Worm (Caenorhabditis elegans) whole organism, young adult: ENCODE results near the gene R07G3.7.

Experiments
- C06A6.2 ChIP-seq: fragments of 200-800 bp; sonication (Bioruptor generic); conservative IDR thresholded peaks from 2 replicates; pipeline ENCODE4 v1.3.6; 2022; ENCODE audit warnings: missing genetic modification characterization, missing compliant biosample characterization
- C17E4.6 ChIP-seq: fragments of 200-800 bp; sonication (Bioruptor generic); IDR thresholded peaks from 2 replicates; pipeline ENCODE4 v1.3.6; 2022; ENCODE audit warnings: missing genetic modification reagents, missing genetic modification characterization, missing compliant biosample characterization
- F23B12.7 ChIP-seq: sonication (generic microtip); optimal IDR thresholded peaks from 2 replicates; lab custom pipeline; 2017; ENCODE audit warnings: missing genetic modification characterization, mild to moderate bottlenecking, missing compliant biosample characterization, antibody characterized with exemption, moderate library complexity; ENCODE audit not compliant: insufficient read depth
- F52B5.7 ChIP-seq: sonication (generic microtip); optimal IDR thresholded peaks from 2 replicates; lab custom pipeline; 2016; ENCODE audit warnings: mild to moderate bottlenecking, missing genetic modification characterization, missing compliant biosample characterization
- F57C9.4 ChIP-seq: sonication (generic microtip); optimal IDR thresholded peaks from 2 replicates; lab custom pipeline; 2017; ENCODE audit warnings: mild to moderate bottlenecking, missing genetic modification characterization, missing compliant biosample characterization
- Y79H2A.3 ChIP-seq: fragments of 200-800 bp; sonication (Bioruptor generic); conservative IDR thresholded peaks from 2 replicates; pipeline ENCODE4 v1.3.6; 2022; ENCODE audit warnings: missing genetic modification reagents, missing genetic modification characterization, missing compliant biosample characterization
- akir-1 ChIP-seq: fragments of 200-800 bp; sonication (Bioruptor generic); optimal IDR thresholded peaks from 2 replicates; lab custom pipeline; 2018; ENCODE audit warnings: mild to moderate bottlenecking, missing genetic modification characterization, moderate library complexity, missing compliant biosample characterization
- aptf-2 ChIP-seq: fragments of 200-800 bp; sonication (Bioruptor generic); conservative IDR thresholded peaks from 2 replicates; pipeline ENCODE4 v1.3.6; 2022; ENCODE audit warnings: missing genetic modification reagents, missing genetic modification characterization, missing compliant biosample characterization
- aptf-3 ChIP-seq: fragments of 200-800 bp; sonication (Bioruptor generic); IDR thresholded peaks from 2 replicates; pipeline ENCODE4 v1.3.6; 2022; ENCODE audit warnings: missing genetic modification characterization, missing compliant biosample characterization
- atf-7 ChIP-seq: sonication (generic microtip); optimal IDR thresholded peaks from 2 replicates; lab custom pipeline; 2017; ENCODE audit warnings: mild to moderate bottlenecking, missing genetic modification characterization, missing compliant biosample characterization
- cebp-1 ChIP-seq, 2 experiments: fragments of 200-800 bp in 1 of 2; sonication (Bioruptor generic) in 1 of 2; sonication (generic microtip) in 1 of 2; IDR thresholded peaks in 1 of 2; optimal IDR thresholded peaks in 1 of 2; 2 replicates each; pipeline versions ENCODE4 v1.3.6 to Lab custom; 2017 to 2022; ENCODE audit warnings: missing compliant biosample characterization in 2 of 2, missing genetic modification characterization in 2 of 2, mild to moderate bottlenecking in 1 of 2, missing genetic modification reagents in 1 of 2, moderate library complexity in 1 of 2
- ceh-100 ChIP-seq: fragments of 200-800 bp; sonication (Bioruptor generic); IDR thresholded peaks from 2 replicates; pipeline ENCODE4 v1.3.6; 2022; ENCODE audit warnings: missing genetic modification reagents, missing genetic modification characterization, missing compliant biosample characterization
- ceh-79 ChIP-seq: sonication (generic microtip); optimal IDR thresholded peaks from 2 replicates; lab custom pipeline; 2017; ENCODE audit warnings: mild to moderate bottlenecking, missing genetic modification characterization, missing compliant biosample characterization
- efl-1 ChIP-seq: fragments of 150-350 bp; optimal IDR thresholded peaks from 2 replicates; lab custom pipeline; 2014; ENCODE audit warnings: missing biosample characterization, missing genetic modification reagents, missing genetic modification characterization
- ekl-4 ChIP-seq: fragments of 200-800 bp; sonication (Bioruptor generic); IDR thresholded peaks from 2 replicates; pipeline ENCODE4 v1.3.6; 2022; ENCODE audit warnings: missing genetic modification reagents, missing genetic modification characterization, missing compliant biosample characterization
- hmg-1.2 ChIP-seq: fragments of 200-800 bp; sonication (Bioruptor generic); IDR thresholded peaks from 2 replicates; pipeline ENCODE4 v1.3.6; 2022; ENCODE audit warnings: missing genetic modification reagents, missing genetic modification characterization, missing compliant biosample characterization
- hrde-1 ChIP-seq: sonication (generic microtip); optimal IDR thresholded peaks from 2 replicates; lab custom pipeline; 2016; ENCODE audit warnings: missing genetic modification characterization, mild to moderate bottlenecking, missing compliant biosample characterization, moderate library complexity, missing genotype, missing genetic modification reagents, borderline replicate concordance
- lin-26 ChIP-seq: fragments of 200-800 bp; sonication (Bioruptor generic); IDR thresholded peaks from 2 replicates; pipeline ENCODE4 v1.3.6; 2022; ENCODE audit warnings: missing genetic modification reagents, missing genetic modification characterization, missing compliant biosample characterization
- lin-35 ChIP-seq, 3 experiments: fragments of 150-350 bp in 2 of 3; sonication (generic microtip) in 1 of 3; optimal IDR thresholded peaks; 2 replicates each; lab custom pipeline; 2014 to 2018; ENCODE audit warnings: missing biosample characterization in 3 of 3, missing genetic modification characterization in 3 of 3, missing genetic modification reagents in 3 of 3
- lin-54 ChIP-seq: fragments of 200-800 bp; sonication (Bioruptor generic); optimal IDR thresholded peaks from 2 replicates; lab custom pipeline; 2018; ENCODE audit warnings: mild to moderate bottlenecking, missing genetic modification characterization, missing compliant biosample characterization
- madf-3 ChIP-seq: fragments of 200-800 bp; sonication (Bioruptor generic); IDR thresholded peaks from 2 replicates; pipeline ENCODE4 v1.3.6; 2022; ENCODE audit warnings: missing genetic modification reagents, missing genetic modification characterization, missing compliant biosample characterization
- madf-6 ChIP-seq: fragments of 200-800 bp; sonication (Bioruptor generic); IDR thresholded peaks from 2 replicates; pipeline ENCODE4 v1.3.6; 2022; ENCODE audit warnings: missing genetic modification reagents, missing genetic modification characterization, missing compliant biosample characterization
- madf-8 ChIP-seq: fragments of 200-800 bp; sonication (Bioruptor generic); conservative IDR thresholded peaks from 2 replicates; pipeline ENCODE4 v1.3.6; 2022; ENCODE audit warnings: missing genetic modification reagents, missing genetic modification characterization, missing compliant biosample characterization
- nhr-120 ChIP-seq: fragments of 200-800 bp; sonication (Bioruptor generic); IDR thresholded peaks from 2 replicates; pipeline ENCODE4 v1.3.6; 2022; ENCODE audit warnings: missing genetic modification characterization, missing compliant biosample characterization
- nhr-80 ChIP-seq: sonication (generic microtip); optimal IDR thresholded peaks from 2 replicates; lab custom pipeline; 2016; ENCODE audit warnings: missing genetic modification characterization, missing compliant biosample characterization
- rcor-1 ChIP-seq: fragments of 200-800 bp; sonication (Bioruptor generic); IDR thresholded peaks from 2 replicates; pipeline ENCODE4 v1.3.6; 2022; ENCODE audit warnings: missing genetic modification reagents, missing genetic modification characterization, missing compliant biosample characterization
- repo-1 ChIP-seq: sonication (generic microtip); optimal IDR thresholded peaks from 2 replicates; lab custom pipeline; 2017; ENCODE audit warnings: mild to moderate bottlenecking, missing genetic modification characterization, missing compliant biosample characterization
- rpc-1 ChIP-seq, 2 experiments: fragments of 150-350 bp in 1 of 2; sonication (generic microtip) in 1 of 2; optimal IDR thresholded peaks; 2 replicates each; lab custom pipeline; 2014 to 2018; ENCODE audit warnings: missing biosample characterization in 1 of 2, missing genetic modification characterization in 1 of 2, missing genetic modification reagents in 1 of 2, missing genotype in 1 of 2
- snpc-3.4 ChIP-seq: sonication (generic microtip); optimal IDR thresholded peaks from 2 replicates; lab custom pipeline; 2017; ENCODE audit warnings: missing genetic modification characterization, mild to moderate bottlenecking, missing compliant biosample characterization, antibody characterized with exemption, moderate library complexity, missing genotype, missing genetic modification reagents
- snpc-4 ChIP-seq, 5 experiments: fragments of 150-350 bp in 1 of 5; sonication (generic microtip) in 4 of 5; optimal IDR thresholded peaks; 2 replicates each; lab custom pipeline; 2014 to 2018; ENCODE audit warnings: missing genetic modification characterization in 5 of 5, missing biosample characterization in 3 of 5, antibody characterized with exemption in 2 of 5, mild to moderate bottlenecking in 2 of 5, missing compliant biosample characterization in 2 of 5, missing genotype in 2 of 5, moderate library complexity in 2 of 5, missing genetic modification reagents in 1 of 5
- tbp1 ChIP-seq: fragments of 200-800 bp; sonication (Bioruptor generic); optimal IDR thresholded peaks from 2 replicates; lab custom pipeline; 2018; ENCODE audit warnings: mild to moderate bottlenecking, missing genetic modification characterization, missing compliant biosample characterization
- tbx-9 ChIP-seq: sonication (generic microtip); optimal IDR thresholded peaks from 2 replicates; lab custom pipeline; 2016; ENCODE audit warnings: borderline replicate concordance, missing genetic modification characterization, inconsistent platforms, missing compliant biosample characterization
- zfh-2 ChIP-seq: fragments of 200-800 bp; sonication (Bioruptor generic); conservative IDR thresholded peaks from 2 replicates; pipeline ENCODE4 v1.3.6; 2022; ENCODE audit warnings: missing genetic modification reagents, missing genetic modification characterization, missing compliant biosample characterization
- ztf-18 ChIP-seq: sonication (generic microtip); optimal IDR thresholded peaks from 2 replicates; lab custom pipeline; 2016; ENCODE audit warnings: missing genotype, mild to moderate bottlenecking, missing genetic modification characterization, missing compliant biosample characterization
- ztf-22 ChIP-seq: fragments of 200-800 bp; sonication (Bioruptor generic); optimal IDR thresholded peaks from 2 replicates; lab custom pipeline; 2018; ENCODE audit warnings: mild to moderate bottlenecking, missing genetic modification characterization, moderate library complexity, missing compliant biosample characterization
- ztf-26 ChIP-seq: sonication (generic microtip); optimal IDR thresholded peaks from 2 replicates; lab custom pipeline; 2017; ENCODE audit warnings: missing genetic modification characterization, missing compliant biosample characterization

The R07G3.7 gene

DNA sequence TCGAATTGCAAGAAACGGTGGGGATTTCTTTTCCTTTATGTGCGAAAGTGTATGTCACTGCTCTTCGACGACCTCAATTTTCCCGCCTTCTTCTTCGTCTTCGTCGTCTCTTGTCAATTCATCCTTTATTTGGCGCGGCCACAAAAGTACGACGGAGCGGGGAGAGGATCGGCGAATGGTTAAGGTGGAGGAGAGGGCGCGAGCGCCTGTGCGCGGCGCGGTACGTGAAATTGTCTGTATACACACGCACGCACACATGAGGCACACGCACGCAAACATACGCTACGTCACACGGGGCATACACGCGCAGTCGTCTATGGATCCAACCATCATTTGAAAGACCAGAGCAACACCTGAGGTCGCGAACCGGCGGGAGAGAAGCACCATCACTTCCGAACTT lies 21.8 kb upstream of the R07G3.7 start (continued):
- TF ChIP-seq tbx-9 (tag; lab: Kevin White, UChicago): no peak
- no peak for TF ChIP-seq lin-54 (GFP tag; lab: Kevin White, UChicago)
- no peak for TF ChIP-seq rpc-1 (optimal IDR thresholded peaks at IDR 0.05; lab: Kevin White, UChicago)
- TF ChIP-seq rpc-1 (tag; optimal IDR thresholded peaks at IDR 0.05; lab: Kevin White, UChicago): no peak
- TF ChIP-seq cebp-1 (GFP tag; IDR thresholded peaks at IDR 0.05; lab: Robert Waterston, UW): no peak
- TF ChIP-seq cebp-1 (tag; optimal IDR thresholded peaks at IDR 0.05; lab: Kevin White, UChicago): peak; percentile 41
- 0 out of 2 replicates have a peak, but pooled peaks have one; percentile 41 for TF ChIP-seq madf-3 (GFP tag; lab: Robert Waterston, UW)
- no peak for TF ChIP-seq atf-7
- no peak for TF ChIP-seq snpc-3.4 (tag; lab: Kevin White, UChicago)
- TF ChIP-seq repo-1 (tag; lab: Kevin White, UChicago): no peak

ce11 chrII:7631677-7632210 lies 18.2 kb upstream of the R07G3.7 start:
- TF ChIP-seq lin-35 (GFP tag; optimal IDR thresholded peaks at IDR 0.05; lab: Kevin White, UChicago) (peak in 1 of 3 experiments; percentile 24), efl-1 (GFP tag; lab: Kevin White, UChicago) (no peak)

DNA sequence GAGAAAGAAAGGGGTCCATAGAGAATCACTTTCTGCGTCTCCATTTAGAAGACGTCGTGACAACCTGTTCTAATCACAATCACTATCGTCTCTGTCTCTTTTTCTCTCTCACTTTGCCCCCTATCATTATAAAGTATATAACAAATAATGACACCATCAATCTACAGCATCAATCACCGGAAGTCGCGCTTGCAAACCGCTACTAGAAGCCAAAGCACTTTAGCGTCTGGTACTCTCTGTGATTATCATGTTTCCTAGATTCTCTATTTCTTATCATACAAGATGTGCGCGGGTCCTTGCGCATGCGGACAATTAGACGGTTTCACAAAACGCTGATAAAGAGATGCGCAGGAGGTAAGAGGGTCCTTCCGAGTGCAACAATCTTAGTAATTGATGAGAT lies 17.6 kb upstream of the R07G3.7 start:
- no peak for TF ChIP-seq ceh-100
- TF ChIP-seq ztf-22 (GFP tag; lab: Kevin White, UChicago): no peak
- TF ChIP-seq lin-26 (GFP tag; lab: Robert Waterston, UW): peak; percentile 37; the same call in 1 of the 2 replicates
- peak; percentile 8 for TF ChIP-seq ztf-26 (tag; lab: Kevin White, UChicago)
- TF ChIP-seq madf-8 (GFP tag; lab: Robert Waterston, UW): no peak

ce11 chrII:7630052-7630451 lies 16.5 kb upstream of the R07G3.7 start:
- TF ChIP-seq C06A6.2 (GFP tag; lab: Robert Waterston, UW): no peak
- TF ChIP-seq snpc-4 (GFP tag; optimal IDR thresholded peaks at IDR 0.05; lab: Kevin White, UChicago): no peak
- TF ChIP-seq snpc-4 (tag; optimal IDR thresholded peaks at IDR 0.05; lab: Kevin White, UChicago): no peak
- TF ChIP-seq F57C9.4 (tag; lab: Kevin White, UChicago): no peak
- TF ChIP-seq akir-1 (GFP tag; lab: Kevin White, UChicago): no peak
- no peak for TF ChIP-seq madf-6 (GFP tag; lab: Robert Waterston, UW)
- TF ChIP-seq C17E4.6 (GFP tag; lab: Robert Waterston, UW): no peak
- TF ChIP-seq Y79H2A.3: no peak
- no peak for TF ChIP-seq tbp1
- no peak for TF ChIP-seq hrde-1 (tag; lab: Kevin White, UChicago)

DNA sequence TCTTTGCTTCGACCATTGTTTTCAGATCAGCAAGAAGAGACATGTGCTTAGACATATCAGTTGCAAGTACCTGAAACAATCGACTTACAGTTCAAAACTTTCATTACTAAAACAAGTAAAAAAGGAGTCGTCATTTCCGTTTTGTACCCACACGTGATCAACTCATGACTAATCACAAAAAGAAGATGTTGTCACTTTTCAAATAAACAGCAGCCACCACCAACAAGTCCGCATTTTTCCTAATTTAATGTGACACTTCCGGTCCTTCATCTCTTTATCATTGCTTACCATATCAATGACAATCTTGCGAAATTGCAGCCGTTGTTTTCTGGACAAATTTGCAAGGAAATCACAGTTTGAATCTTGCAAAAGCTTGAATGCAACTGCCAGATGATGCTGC lies 15.1 kb upstream of the R07G3.7 start:
- TF ChIP-seq cebp-1 (GFP tag; IDR thresholded peaks at IDR 0.05; lab: Robert Waterston, UW) (no peak), cebp-1 (tag; optimal IDR thresholded peaks at IDR 0.05; lab: Kevin White, UChicago) (peak; percentile 46), madf-3 (GFP tag; lab: Robert Waterston, UW) (no peak)

ce11 chrII:7624995-7625394 lies 11.5 kb upstream of the R07G3.7 start:
- TF ChIP-seq lin-35 (GFP tag; optimal IDR thresholded peaks at IDR 0.05; lab: Kevin White, UChicago): no peak
- TF ChIP-seq aptf-2 (GFP tag; lab: Robert Waterston, UW): no peak
- TF ChIP-seq repo-1 (tag; lab: Kevin White, UChicago): no peak
- TF ChIP-seq cebp-1 (GFP tag; IDR thresholded peaks at IDR 0.05; lab: Robert Waterston, UW): no peak
- TF ChIP-seq cebp-1 (tag; optimal IDR thresholded peaks at IDR 0.05; lab: Kevin White, UChicago): no peak
- no peak for TF ChIP-seq ekl-4 (GFP tag; lab: Robert Waterston, UW)
- TF ChIP-seq madf-8 (GFP tag; lab: Robert Waterston, UW): no peak
- no peak for TF ChIP-seq madf-3 (GFP tag; lab: Robert Waterston, UW)
- TF ChIP-seq nhr-80 (tag; lab: Kevin White, UChicago): no peak
- TF ChIP-seq rcor-1 (GFP tag; lab: Robert Waterston, UW): no peak
- no peak for TF ChIP-seq F52B5.7 (tag; lab: Kevin White, UChicago)
- TF ChIP-seq lin-26 (GFP tag; lab: Robert Waterston, UW): 0 out of 2 replicates have a peak, but pooled peaks have one; percentile 18
- no peak for TF ChIP-seq aptf-3 (GFP tag; lab: Robert Waterston, UW)
- TF ChIP-seq zfh-2 (GFP tag; lab: Robert Waterston, UW): peak; percentile 41; the same call in 1 of the 2 replicates
- no peak for TF ChIP-seq ceh-79
- TF ChIP-seq nhr-120 (GFP tag; lab: Robert Waterston, UW): no peak
- no peak for TF ChIP-seq ztf-18 (tag; lab: Kevin White, UChicago)
- no peak for TF ChIP-seq hmg-1.2
- TF ChIP-seq F23B12.7 (tag; lab: Kevin White, UChicago): no peak
